Worm (Caenorhabditis elegans) whole organism, young adult: ENCODE data around the gene F09B9.5.

ENCODE experiments used
- B0019.2 ChIP-seq: fragments of 200-800 bp; sonication (Bioruptor generic); conservative IDR thresholded peaks from 2 replicates; pipeline ENCODE4 v1.3.6; 2022; ENCODE audit warnings: missing genetic modification reagents, missing genetic modification characterization, missing compliant biosample characterization
- C06A6.2 ChIP-seq: fragments of 200-800 bp; sonication (Bioruptor generic); conservative IDR thresholded peaks from 2 replicates; pipeline ENCODE4 v1.3.6; 2022; ENCODE audit warnings: missing genetic modification characterization, missing compliant biosample characterization
- F33H1.4 ChIP-seq: fragments of 200-800 bp; sonication (Bioruptor generic); IDR thresholded peaks from 2 replicates; pipeline ENCODE4 v1.3.6; 2022; ENCODE audit warnings: missing genetic modification reagents, missing genetic modification characterization, missing compliant biosample characterization
- F39B2.1 ChIP-seq: fragments of 200-800 bp; sonication (Bioruptor generic); IDR thresholded peaks from 2 replicates; pipeline ENCODE4 v1.3.6; 2022; ENCODE audit warnings: missing genetic modification reagents, missing genetic modification characterization, missing compliant biosample characterization
- F49E8.2 ChIP-seq: sonication (generic microtip); optimal IDR thresholded peaks from 3 replicates; lab custom pipeline; 2017; ENCODE audit warnings: missing genetic modification characterization, mild to moderate bottlenecking, missing compliant biosample characterization, antibody characterized with exemption, moderate library complexity; ENCODE audit not compliant: insufficient read depth
- F52B5.7 ChIP-seq: sonication (generic microtip); optimal IDR thresholded peaks from 2 replicates; lab custom pipeline; 2016; ENCODE audit warnings: mild to moderate bottlenecking, missing genetic modification characterization, missing compliant biosample characterization
- K11D2.4 ChIP-seq: fragments of 200-800 bp; sonication (Bioruptor generic); IDR thresholded peaks from 2 replicates; pipeline ENCODE4 v1.3.6; 2022; ENCODE audit warnings: missing genetic modification reagents, missing genetic modification characterization, missing compliant biosample characterization
- Y53F4B.3 ChIP-seq: fragments of 200-800 bp; sonication (Bioruptor generic); IDR thresholded peaks from 2 replicates; pipeline ENCODE4 v1.3.6; 2022; ENCODE audit warnings: missing genetic modification reagents, missing genetic modification characterization, missing compliant biosample characterization
- Y95B8A.8 ChIP-seq: fragments of 200-800 bp; sonication (Bioruptor generic); IDR thresholded peaks from 2 replicates; pipeline ENCODE4 v1.3.6; 2022; ENCODE audit warnings: missing genetic modification reagents, missing genetic modification characterization, missing compliant biosample characterization
- ZK185.1 ChIP-seq: sonication (generic microtip); optimal IDR thresholded peaks from 2 replicates; lab custom pipeline; 2016; ENCODE audit warnings: mild to moderate bottlenecking, missing genetic modification characterization, missing compliant biosample characterization; ENCODE audit not compliant: poor library complexity, severe bottlenecking
- aptf-2 ChIP-seq: fragments of 200-800 bp; sonication (Bioruptor generic); conservative IDR thresholded peaks from 2 replicates; pipeline ENCODE4 v1.3.6; 2022; ENCODE audit warnings: missing genetic modification reagents, missing genetic modification characterization, missing compliant biosample characterization
- atf-7 ChIP-seq: sonication (generic microtip); optimal IDR thresholded peaks from 2 replicates; lab custom pipeline; 2017; ENCODE audit warnings: mild to moderate bottlenecking, missing genetic modification characterization, missing compliant biosample characterization
- cebp-1 ChIP-seq, 2 experiments: fragments of 200-800 bp in 1 of 2; sonication (Bioruptor generic) in 1 of 2; sonication (generic microtip) in 1 of 2; IDR thresholded peaks in 1 of 2; optimal IDR thresholded peaks in 1 of 2; 2 replicates each; pipeline versions ENCODE4 v1.3.6 to Lab custom; 2017 to 2022; ENCODE audit warnings: missing compliant biosample characterization in 2 of 2, missing genetic modification characterization in 2 of 2, mild to moderate bottlenecking in 1 of 2, missing genetic modification reagents in 1 of 2, moderate library complexity in 1 of 2
- ceh-40 ChIP-seq: fragments of 200-800 bp; sonication (Bioruptor generic); IDR thresholded peaks from 2 replicates; pipeline ENCODE4 v1.3.6; 2022; ENCODE audit warnings: missing genetic modification characterization, missing compliant biosample characterization
- chd-7 ChIP-seq: sonication (generic microtip); optimal IDR thresholded peaks from 2 replicates; lab custom pipeline; 2016; ENCODE audit warnings: mild to moderate bottlenecking, missing genetic modification characterization, moderate library complexity, missing compliant biosample characterization
- die-1 ChIP-seq: sonication (generic microtip); optimal IDR thresholded peaks from 2 replicates; lab custom pipeline; 2016; ENCODE audit warnings: missing genotype, mild to moderate bottlenecking, missing genetic modification characterization, missing compliant biosample characterization
- dpl-1 ChIP-seq: fragments of 150-350 bp; optimal IDR thresholded peaks from 2 replicates; lab custom pipeline; 2014; ENCODE audit warnings: missing biosample characterization, missing genetic modification reagents, missing genetic modification characterization
- egl-18 ChIP-seq: fragments of 200-800 bp; sonication (Bioruptor generic); IDR thresholded peaks from 2 replicates; pipeline ENCODE4 v1.3.6; 2022; ENCODE audit warnings: missing genetic modification reagents, missing genetic modification characterization, missing compliant biosample characterization
- egl-44 ChIP-seq: fragments of 200-800 bp; sonication (Bioruptor generic); IDR thresholded peaks from 2 replicates; pipeline ENCODE4 v1.3.6; 2022; ENCODE audit warnings: missing genetic modification reagents, missing genetic modification characterization, missing compliant biosample characterization
- ets-4 ChIP-seq: fragments of 200-800 bp; sonication (Bioruptor generic); optimal IDR thresholded peaks from 2 replicates; lab custom pipeline; 2018; ENCODE audit warnings: mild to moderate bottlenecking, missing genetic modification characterization, missing compliant biosample characterization
- gei-17 ChIP-seq: fragments of 200-800 bp; sonication (Bioruptor generic); optimal IDR thresholded peaks from 2 replicates; lab custom pipeline; 2018; ENCODE audit warnings: mild to moderate bottlenecking, missing genetic modification characterization, missing compliant biosample characterization
- him-1 ChIP-seq: sonication (generic microtip); optimal IDR thresholded peaks from 2 replicates; lab custom pipeline; 2016; ENCODE audit warnings: missing genotype, missing genetic modification reagents, missing genetic modification characterization, missing compliant biosample characterization
- let-526 ChIP-seq: fragments of 200-800 bp; sonication (Bioruptor generic); IDR thresholded peaks from 2 replicates; pipeline ENCODE4 v1.3.6; 2022; ENCODE audit warnings: missing genetic modification reagents, missing genetic modification characterization, missing compliant biosample characterization
- lin-26 ChIP-seq: fragments of 200-800 bp; sonication (Bioruptor generic); IDR thresholded peaks from 2 replicates; pipeline ENCODE4 v1.3.6; 2022; ENCODE audit warnings: missing genetic modification reagents, missing genetic modification characterization, missing compliant biosample characterization
- lin-54 ChIP-seq: fragments of 200-800 bp; sonication (Bioruptor generic); optimal IDR thresholded peaks from 2 replicates; lab custom pipeline; 2018; ENCODE audit warnings: mild to moderate bottlenecking, missing genetic modification characterization, missing compliant biosample characterization
- lsl-1 ChIP-seq: fragments of 200-800 bp; sonication (Bioruptor generic); optimal IDR thresholded peaks from 2 replicates; lab custom pipeline; 2018; ENCODE audit warnings: mild to moderate bottlenecking, missing genetic modification characterization, moderate library complexity, missing compliant biosample characterization
- lsy-27 ChIP-seq: sonication (generic microtip); optimal IDR thresholded peaks from 2 replicates; lab custom pipeline; 2017; ENCODE audit warnings: missing genetic modification characterization, mild to moderate bottlenecking, missing compliant biosample characterization, antibody characterized with exemption, missing genotype, borderline replicate concordance; ENCODE audit not compliant: insufficient read depth
- madf-8 ChIP-seq: fragments of 200-800 bp; sonication (Bioruptor generic); conservative IDR thresholded peaks from 2 replicates; pipeline ENCODE4 v1.3.6; 2022; ENCODE audit warnings: missing genetic modification reagents, missing genetic modification characterization, missing compliant biosample characterization
- mel-28 ChIP-seq: sonication (generic microtip); optimal IDR thresholded peaks from 2 replicates; lab custom pipeline; 2016; ENCODE audit warnings: borderline replicate concordance, mild to moderate bottlenecking, missing genetic modification characterization, missing compliant biosample characterization
- mxl-1 ChIP-seq: sonication (generic microtip); optimal IDR thresholded peaks from 2 replicates; lab custom pipeline; 2016; ENCODE audit warnings: missing genetic modification characterization, missing compliant biosample characterization
- nhr-120 ChIP-seq: fragments of 200-800 bp; sonication (Bioruptor generic); IDR thresholded peaks from 2 replicates; pipeline ENCODE4 v1.3.6; 2022; ENCODE audit warnings: missing genetic modification characterization, missing compliant biosample characterization
- nhr-27 ChIP-seq: fragments of 200-800 bp; sonication (Bioruptor generic); optimal IDR thresholded peaks from 2 replicates; lab custom pipeline; 2018; ENCODE audit warnings: mild to moderate bottlenecking, missing genetic modification characterization, moderate library complexity, missing compliant biosample characterization
- nhr-90 ChIP-seq: sonication (generic microtip); optimal IDR thresholded peaks from 2 replicates; lab custom pipeline; 2016; ENCODE audit warnings: missing genotype, mild to moderate bottlenecking, missing genetic modification characterization, missing compliant biosample characterization
- pbrm-1 ChIP-seq: fragments of 200-800 bp; sonication (Bioruptor generic); IDR thresholded peaks from 2 replicates; pipeline ENCODE4 v1.3.6; 2022; ENCODE audit warnings: missing genetic modification reagents, missing genetic modification characterization, missing compliant biosample characterization
- pha-4 ChIP-seq: fragments of 150-350 bp; sonication (generic microtip); optimal IDR thresholded peaks from 2 replicates; lab custom pipeline; 2014; ENCODE audit warnings: missing biosample characterization, missing genetic modification reagents, missing genetic modification characterization
- rcor-1 ChIP-seq: fragments of 200-800 bp; sonication (Bioruptor generic); IDR thresholded peaks from 2 replicates; pipeline ENCODE4 v1.3.6; 2022; ENCODE audit warnings: missing genetic modification reagents, missing genetic modification characterization, missing compliant biosample characterization
- sea-2 ChIP-seq: fragments of 200-800 bp; sonication (Bioruptor generic); IDR thresholded peaks from 2 replicates; pipeline ENCODE4 v1.3.6; 2022; ENCODE audit warnings: missing genetic modification characterization, missing compliant biosample characterization
- snpc-1.1 ChIP-seq: sonication (generic microtip); optimal IDR thresholded peaks from 2 replicates; lab custom pipeline; 2017; ENCODE audit warnings: missing genetic modification characterization, mild to moderate bottlenecking, missing compliant biosample characterization, antibody characterized with exemption, moderate library complexity, missing genotype, missing genetic modification reagents; ENCODE audit not compliant: insufficient read depth
- snpc-1.3 ChIP-seq: sonication (generic microtip); optimal IDR thresholded peaks from 2 replicates; lab custom pipeline; 2017; ENCODE audit warnings: missing genetic modification characterization, mild to moderate bottlenecking, missing compliant biosample characterization, antibody characterized with exemption, moderate library complexity, missing genotype, missing genetic modification reagents; ENCODE audit not compliant: insufficient read depth
- tbp1 ChIP-seq: fragments of 200-800 bp; sonication (Bioruptor generic); optimal IDR thresholded peaks from 2 replicates; lab custom pipeline; 2018; ENCODE audit warnings: mild to moderate bottlenecking, missing genetic modification characterization, missing compliant biosample characterization
- tbx-9 ChIP-seq: sonication (generic microtip); optimal IDR thresholded peaks from 2 replicates; lab custom pipeline; 2016; ENCODE audit warnings: borderline replicate concordance, missing genetic modification characterization, inconsistent platforms, missing compliant biosample characterization
- unc-130 ChIP-seq: sonication (generic microtip); optimal IDR thresholded peaks from 2 replicates; lab custom pipeline; 2016; ENCODE audit warnings: missing genetic modification reagents, missing genetic modification characterization, missing compliant biosample characterization
- unc-62 ChIP-seq: fragments of 150-350 bp; optimal IDR thresholded peaks from 2 replicates; lab custom pipeline; 2014; ENCODE audit warnings: missing biosample characterization, missing genetic modification reagents, missing genetic modification characterization
- ztf-18 ChIP-seq: sonication (generic microtip); optimal IDR thresholded peaks from 2 replicates; lab custom pipeline; 2016; ENCODE audit warnings: missing genotype, mild to moderate bottlenecking, missing genetic modification characterization, missing compliant biosample characterization
- ztf-22 ChIP-seq: fragments of 200-800 bp; sonication (Bioruptor generic); optimal IDR thresholded peaks from 2 replicates; lab custom pipeline; 2018; ENCODE audit warnings: mild to moderate bottlenecking, missing genetic modification characterization, moderate library complexity, missing compliant biosample characterization
- ztf-26 ChIP-seq: sonication (generic microtip); optimal IDR thresholded peaks from 2 replicates; lab custom pipeline; 2017; ENCODE audit warnings: missing genetic modification characterization, missing compliant biosample characterization
- ztf-3 ChIP-seq: fragments of 200-800 bp; sonication (Bioruptor generic); optimal IDR thresholded peaks from 2 replicates; lab custom pipeline; 2018; ENCODE audit warnings: mild to moderate bottlenecking, missing genetic modification characterization, missing compliant biosample characterization

Gene F09B9.5

DNA sequence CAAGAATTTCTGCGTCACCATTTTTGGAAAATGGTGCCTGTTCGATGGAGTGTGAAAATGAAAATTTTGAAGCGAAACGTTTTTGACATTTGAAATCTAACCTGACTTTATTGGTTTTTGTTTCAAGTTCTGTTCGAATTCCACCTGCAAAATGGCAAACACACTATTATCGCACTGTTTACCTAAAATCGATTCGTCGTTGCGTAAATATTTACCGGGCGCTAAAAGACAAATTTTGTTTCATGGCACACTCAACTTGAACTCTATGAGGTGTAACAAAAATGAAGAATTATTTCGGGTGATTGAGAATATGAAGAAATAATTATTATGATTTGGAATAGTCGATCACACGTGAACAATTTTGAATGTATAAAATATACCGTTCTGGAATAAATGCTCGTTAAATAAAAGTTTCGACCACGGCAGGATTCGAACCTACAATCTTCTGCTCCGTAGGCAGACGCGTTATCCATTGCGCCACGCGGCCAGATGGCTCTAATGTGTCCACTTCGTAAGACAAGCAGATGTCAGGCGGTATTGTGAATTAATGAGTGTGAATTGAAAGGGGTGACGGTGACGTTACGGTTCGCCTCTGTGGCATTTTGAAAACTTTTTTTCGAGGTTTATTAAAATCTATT lies 6.3 kb upstream of the F09B9.5 start (continued):
- TF ChIP-seq mxl-1 (tag; lab: Kevin White, UChicago) (peak; percentile 69), C06A6.2 (GFP tag; lab: Robert Waterston, UW) (0 out of 2 replicates have a peak, but pooled peaks have one; percentile 10), ets-4 (no peak), pbrm-1 (GFP tag; lab: Robert Waterston, UW) (peak; percentile 85), lin-26 (GFP tag; lab: Robert Waterston, UW) (peak; percentile 93), ztf-26 (tag; lab: Kevin White, UChicago) (no peak), him-1 (tag; lab: Kevin White, UChicago) (peak; percentile 92), F49E8.2 (tag; lab: Kevin White, UChicago) (peak; percentile 46), lsl-1 (GFP tag; lab: Kevin White, UChicago) (peak; percentile 18), ceh-40 (no peak), nhr-27 (tag; lab: Kevin White, UChicago) (no peak), lin-54 (GFP tag; lab: Kevin White, UChicago) (peak; percentile 31), F52B5.7 (tag; lab: Kevin White, UChicago) (no peak), aptf-2 (GFP tag; lab: Robert Waterston, UW) (no peak), let-526 (GFP tag; lab: Robert Waterston, UW) (no peak), F39B2.1 (GFP tag; lab: Robert Waterston, UW) (no peak), egl-18 (GFP tag; lab: Robert Waterston, UW) (no peak), madf-8 (GFP tag; lab: Robert Waterston, UW) (no peak), atf-7 (peak; percentile 48), Y53F4B.3 (GFP tag; lab: Robert Waterston, UW) (no peak; the same call in 1 of the 2 replicates), sea-2 (GFP tag; lab: Robert Waterston, UW) (no peak), K11D2.4 (GFP tag; lab: Robert Waterston, UW) (no peak), B0019.2 (GFP tag; lab: Robert Waterston, UW) (no peak), lsy-27 (tag; lab: Kevin White, UChicago) (peak; percentile 28), ztf-3 (no peak), nhr-90 (peak; percentile 79), cebp-1 (GFP tag; IDR thresholded peaks at IDR 0.05; lab: Robert Waterston, UW) (no peak), cebp-1 (tag; optimal IDR thresholded peaks at IDR 0.05; lab: Kevin White, UChicago) (peak; percentile 32), tbp1 (GFP tag; lab: Kevin White, UChicago) (peak; percentile 90), Y95B8A.8 (no peak), dpl-1 (no peak), egl-44 (GFP tag; lab: Robert Waterston, UW) (no peak), rcor-1 (GFP tag; lab: Robert Waterston, UW) (peak; percentile 52; the same call in 1 of the 2 replicates), die-1 (tag; lab: Kevin White, UChicago) (peak; percentile 92), gei-17 (no peak), ztf-18 (tag; lab: Kevin White, UChicago) (peak; percentile 57), unc-62 (GFP tag; lab: Kevin White, UChicago) (no peak), snpc-1.1 (no peak), nhr-120 (GFP tag; lab: Robert Waterston, UW) (no peak), snpc-1.3 (peak; percentile 89), mel-28 (tag; lab: Kevin White, UChicago) (no peak), ztf-22 (no peak), tbx-9 (tag; lab: Kevin White, UChicago) (no peak), unc-130 (GFP tag; lab: Kevin White, UChicago) (peak; percentile 25), pha-4 (tag; lab: Kevin White, UChicago) (no peak), F33H1.4 (no peak), ZK185.1 (peak; percentile 77), chd-7 (tag; lab: Kevin White, UChicago) (no peak)
